Worm (Caenorhabditis elegans): ENCODE measurements around the gene Y40A1A.3.
"Not testable (repeated sequence)": the region's sequence is repeated elsewhere in the genome, so short reads cannot be mapped to it uniquely, and the experiment has no call there.

Gene Y40A1A.3

ce11 chrX:2031414-2031813 is 33.6 kb upstream of the Y40A1A.3 start, which contains the start of gene Y102A11A.5:
Gene Y102A11A.5, minus strand, starts transcription at chrX:2031588.
- no peak for TF ChIP-seq T26A8.4 (GFP tag; IDR thresholded peaks at IDR 0.05)
- peak; percentile 36 for TF ChIP-seq nhr-28 (tag; optimal IDR thresholded peaks at IDR 0.05)
- no peak for TF ChIP-seq lin-13 (GFP tag; optimal IDR thresholded peaks at IDR 0.05)

ce11 chrX:2030871-2031270 is 33.0 kb upstream of the Y40A1A.3 start:
- TF ChIP-seq php-3 (GFP tag; IDR thresholded peaks at IDR 0.05) (0 out of 2 replicates have a peak, but pooled peaks have one; percentile 12), ceh-44 (GFP tag; IDR thresholded peaks at IDR 0.05) (no peak), jun-1 (tag; optimal IDR thresholded peaks at IDR 0.05) (no peak), mxl-3 (GFP tag; optimal IDR thresholded peaks at IDR 0.05) (no peak), lin-38 (GFP tag; IDR thresholded peaks at IDR 0.05) (no peak), nhr-76 (tag; optimal IDR thresholded peaks at IDR 0.05) (no peak), aha-1 (tag) (peak; percentile 34), nhr-42 (GFP tag; IDR thresholded peaks at IDR 0.05) (no peak), dmd-8 (GFP tag; IDR thresholded peaks at IDR 0.05) (no peak), lin-39 (tag; optimal IDR thresholded peaks at IDR 0.05) (no peak), gei-8 (GFP tag; optimal IDR thresholded peaks at IDR 0.05) (no peak), hif-1 (tag; optimal IDR thresholded peaks at IDR 0.05) (no peak), zag-1 (tag; optimal IDR thresholded peaks at IDR 0.05) (no peak), hmg-1.1 (GFP tag; IDR thresholded peaks at IDR 0.05) (no peak), daf-16 (GFP tag; optimal IDR thresholded peaks at IDR 0.05) (no peak), daf-16 (tag; optimal IDR thresholded peaks at IDR 0.05) (peak; percentile 93)

DNA sequence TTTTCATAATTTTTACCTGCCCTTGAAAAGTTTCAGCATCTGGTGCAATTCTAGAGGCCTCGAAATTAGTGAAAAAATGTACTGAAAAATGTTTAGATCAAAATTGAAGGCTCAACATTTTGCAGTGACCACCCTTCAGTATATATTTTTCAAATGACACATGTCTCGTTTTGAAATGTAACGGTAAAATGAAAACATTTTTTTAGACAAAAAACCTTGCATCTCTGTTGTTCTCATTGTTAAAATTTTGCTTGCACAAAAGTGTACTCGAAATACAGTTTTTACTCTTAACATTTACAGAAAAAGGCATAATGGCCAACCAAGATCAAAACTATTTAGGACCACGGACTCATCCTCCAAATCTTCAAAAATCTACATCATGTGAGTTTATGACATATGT is 28.5 kb upstream of the Y40A1A.3 start, which contains the start of gene Y102A11A.2:
Gene Y102A11A.2, plus strand, starts transcription at position 301 of the 400 bp plus-strand sequence.
- not testable (repeated sequence) for TF ChIP-seq D1046.2 (GFP tag; IDR thresholded peaks at IDR 0.05); mep-1 (tag; optimal IDR thresholded peaks at IDR 0.05); mdt-29 (GFP tag; IDR thresholded peaks at IDR 0.05)

DNA sequence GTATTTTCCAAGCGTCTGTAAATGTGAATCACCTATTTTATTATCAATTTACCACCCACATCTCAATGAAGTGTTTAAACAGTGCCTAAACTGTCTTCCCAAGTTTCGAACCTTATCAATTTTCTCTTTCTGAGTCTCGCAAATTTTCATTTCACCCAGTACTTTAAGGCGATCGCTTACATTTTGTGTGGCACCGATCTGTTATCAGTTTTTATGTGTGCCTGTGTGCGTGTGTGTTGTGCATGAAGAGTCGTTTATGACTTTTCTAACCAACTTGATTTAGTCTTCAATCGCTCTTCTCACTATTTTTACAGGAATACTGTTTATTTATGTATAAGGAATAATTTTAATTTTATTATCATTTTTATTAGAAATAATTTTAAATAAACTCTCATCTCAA is 27.6 kb upstream of the Y40A1A.3 start:
- peak; percentile 64; the same call in 1 of the 2 replicates for TF ChIP-seq tra-1 (GFP tag; IDR thresholded peaks at IDR 0.05)
- TF ChIP-seq dmd-6 (GFP tag; IDR thresholded peaks at IDR 0.05), result peak; percentile 71
- TF ChIP-seq hlh-11 (tag; optimal IDR thresholded peaks at IDR 0.05), result peak; percentile 10
- peak; percentile 67; the same call in 1 of the 2 replicates for TF ChIP-seq php-3 (GFP tag; IDR thresholded peaks at IDR 0.05)
- TF ChIP-seq daf-16 (GFP tag; optimal IDR thresholded peaks at IDR 0.05), result not testable (repeated sequence)
- peak; percentile 28 for TF ChIP-seq daf-16 (tag; optimal IDR thresholded peaks at IDR 0.05)

DNA sequence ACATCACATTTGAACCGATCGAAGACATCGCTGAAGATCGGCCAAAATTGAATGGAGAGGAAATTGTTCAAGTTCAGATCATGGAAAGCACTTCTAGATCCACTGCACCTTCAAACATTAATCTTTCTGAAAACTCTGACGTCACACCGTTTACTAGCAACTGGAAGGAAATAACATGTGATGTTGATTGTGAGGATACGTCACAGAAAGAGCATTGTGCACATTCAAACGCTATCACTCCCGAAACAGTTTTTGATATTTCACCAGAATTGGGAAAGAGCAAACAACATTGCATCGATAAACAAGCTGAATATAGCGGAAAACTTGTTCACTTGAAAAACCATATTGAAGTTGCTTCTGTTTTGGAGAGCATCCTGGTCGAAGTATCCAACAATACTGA is 23.7 kb upstream of the Y40A1A.3 start:
- TF ChIP-seq skn-1 (tag; optimal IDR thresholded peaks at IDR 0.05), result no peak
- TF ChIP-seq lin-15B (tag; optimal IDR thresholded peaks at IDR 0.05), result no peak
- TF ChIP-seq pqm-1 (tag; optimal IDR thresholded peaks at IDR 0.05), result peak; percentile 45
- TF ChIP-seq daf-16 (GFP tag; optimal IDR thresholded peaks at IDR 0.05), result no peak
- peak; percentile 95 for TF ChIP-seq daf-16 (tag; optimal IDR thresholded peaks at IDR 0.05)
- TF ChIP-seq pha-4 (GFP tag; IDR thresholded peaks at IDR 0.05), result no peak
- no peak for TF ChIP-seq pha-4 (tag; optimal IDR thresholded peaks at IDR 0.05)
- TF ChIP-seq nhr-28 (tag; optimal IDR thresholded peaks at IDR 0.05), result peak; percentile 56
- TF ChIP-seq ces-1 (GFP tag; optimal IDR thresholded peaks at IDR 0.05), result no peak
- no peak for TF ChIP-seq dmd-9 (GFP tag; IDR thresholded peaks at IDR 0.05)
- no peak for TF ChIP-seq lin-13 (GFP tag; optimal IDR thresholded peaks at IDR 0.05)
- peak; percentile 29 for TF ChIP-seq dve-1 (tag; optimal IDR thresholded peaks at IDR 0.05; ENCODE audit: insufficient read depth)
- TF ChIP-seq arid-1 (GFP tag; conservative IDR thresholded peaks at IDR 0.05), result no peak
- no peak for TF ChIP-seq mep-1 (tag; optimal IDR thresholded peaks at IDR 0.05)
- no peak for TF ChIP-seq mdl-1 (tag; optimal IDR thresholded peaks at IDR 0.05)
- peak; percentile 55 for TF ChIP-seq nhr-77 (tag; optimal IDR thresholded peaks at IDR 0.05)
